Worm (Caenorhabditis elegans): Measurements from ENCODE around the gene M01H9.3.

DNA sequence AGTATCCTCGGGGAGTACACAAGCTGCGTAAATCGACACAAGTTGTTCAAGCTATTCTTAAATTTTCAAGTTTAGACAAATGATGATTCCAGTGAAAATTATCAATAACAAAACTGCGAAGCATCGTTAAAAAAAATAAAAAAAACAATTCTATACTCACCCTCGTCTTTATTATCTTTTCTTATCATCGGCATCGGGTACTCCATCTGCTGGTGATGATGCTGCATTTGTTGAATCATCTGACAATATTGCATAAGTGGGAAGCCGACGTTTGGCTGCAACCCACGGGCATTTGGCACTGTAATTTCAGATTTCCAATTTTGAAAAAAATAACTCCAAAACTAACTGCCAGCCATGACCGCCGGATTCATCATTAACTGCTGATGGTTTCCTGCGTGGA lies 4.4 kb upstream of the M01H9.3 start:
- TF ChIP-seq nhr-77 (tag; optimal IDR thresholded peaks at IDR 0.05) (no peak), skn-1 (tag; optimal IDR thresholded peaks at IDR 0.05) (no peak), nhr-21 (tag; optimal IDR thresholded peaks at IDR 0.05) (no peak)

Data from whole organism, L2 larva.